Worm (Caenorhabditis elegans) whole organism, late embryonic: ENCODE measurements around the gene rpl-23.

Experiments used
- F13H6.1 ChIP-seq: sonication (generic microtip); optimal IDR thresholded peaks from 2 replicates; lab custom pipeline; 2016; ENCODE audit warnings: missing genetic modification characterization, missing compliant biosample characterization
- K02D7.2 ChIP-seq: sonication (generic microtip); optimal IDR thresholded peaks from 2 replicates; lab custom pipeline; 2017; ENCODE audit warnings: mild to moderate bottlenecking, missing genetic modification characterization, missing compliant biosample characterization
- K09A11.1 ChIP-seq: sonication (generic microtip); optimal IDR thresholded peaks from 2 replicates; lab custom pipeline; 2017; ENCODE audit warnings: antibody characterized with exemption, mild to moderate bottlenecking, missing genetic modification characterization, missing compliant biosample characterization; ENCODE audit not compliant: insufficient read depth
- Y22D7AL.16 ChIP-seq: sonication (generic microtip); optimal IDR thresholded peaks from 2 replicates; lab custom pipeline; 2016; ENCODE audit warnings: missing genetic modification characterization, missing compliant biosample characterization
- ahr-1 ChIP-seq: sonication (generic microtip); optimal IDR thresholded peaks from 2 replicates; lab custom pipeline; 2016; ENCODE audit warnings: missing genetic modification characterization, missing compliant biosample characterization
- ama-1 ChIP-seq: fragments of 150-350 bp; optimal IDR thresholded peaks from 2 replicates; lab custom pipeline; 2014
- ceh-14 ChIP-seq: sonication (generic microtip); optimal IDR thresholded peaks from 2 replicates; lab custom pipeline; 2016; ENCODE audit warnings: missing genotype, missing genetic modification characterization, missing compliant biosample characterization
- ceh-19 ChIP-seq: fragments of 200-800 bp; sonication (Bioruptor generic); optimal IDR thresholded peaks from 2 replicates; lab custom pipeline; 2018; ENCODE audit warnings: mild to moderate bottlenecking, missing genetic modification characterization, missing compliant biosample characterization
- ceh-22 ChIP-seq: sonication (generic microtip); optimal IDR thresholded peaks from 2 replicates; lab custom pipeline; 2017; ENCODE audit warnings: missing biosample characterization, missing genetic modification characterization
- ceh-30 ChIP-seq: fragments of 150-350 bp; optimal IDR thresholded peaks from 2 replicates; lab custom pipeline; 2014; ENCODE audit warnings: missing biosample characterization, missing genetic modification characterization
- ceh-31 ChIP-seq: sonication (generic microtip); optimal IDR thresholded peaks from 2 replicates; lab custom pipeline; 2016; ENCODE audit warnings: missing genetic modification characterization, missing compliant biosample characterization
- ceh-34 ChIP-seq: sonication (generic microtip); optimal IDR thresholded peaks from 2 replicates; lab custom pipeline; 2016; ENCODE audit warnings: mild to moderate bottlenecking, missing genetic modification characterization, missing compliant biosample characterization
- ceh-45 ChIP-seq: fragments of 200-800 bp; sonication (Bioruptor generic); IDR thresholded peaks from 2 replicates; pipeline ENCODE4 v1.3.6; 2022; ENCODE audit warnings: missing genetic modification reagents, missing genetic modification characterization, missing compliant biosample characterization
- ceh-6 ChIP-seq: fragments of 200-800 bp; sonication (Bioruptor generic); optimal IDR thresholded peaks from 2 replicates; lab custom pipeline; 2018; ENCODE audit warnings: mild to moderate bottlenecking, missing genetic modification characterization, missing compliant biosample characterization
- che-1 ChIP-seq: sonication (generic microtip); optimal IDR thresholded peaks from 2 replicates; lab custom pipeline; 2016; ENCODE audit warnings: mild to moderate bottlenecking, missing genetic modification characterization, missing compliant biosample characterization
- dve-1 ChIP-seq: sonication (generic microtip); optimal IDR thresholded peaks from 2 replicates; lab custom pipeline; 2017; ENCODE audit warnings: antibody characterized with exemption, mild to moderate bottlenecking, missing genetic modification characterization, missing compliant biosample characterization
- ets-4 ChIP-seq: sonication (generic microtip); optimal IDR thresholded peaks from 2 replicates; lab custom pipeline; 2016; ENCODE audit warnings: missing genetic modification characterization, missing compliant biosample characterization
- eyg-1 ChIP-seq: sonication (generic microtip); optimal IDR thresholded peaks from 2 replicates; lab custom pipeline; 2016; ENCODE audit warnings: missing genotype, missing genetic modification characterization, missing compliant biosample characterization
- fax-1 ChIP-seq: sonication (generic microtip); optimal IDR thresholded peaks from 2 replicates; lab custom pipeline; 2016; ENCODE audit warnings: missing genotype, missing genetic modification characterization, missing compliant biosample characterization
- fkh-6 ChIP-seq: sonication (generic microtip); optimal IDR thresholded peaks from 2 replicates; lab custom pipeline; 2016; ENCODE audit warnings: missing genetic modification characterization, missing compliant biosample characterization
- gmeb-2 ChIP-seq: sonication (generic microtip); optimal IDR thresholded peaks from 2 replicates; lab custom pipeline; 2016; ENCODE audit warnings: missing genetic modification characterization, inconsistent platforms, missing compliant biosample characterization
- hlh-13 ChIP-seq: fragments of 200-800 bp; sonication (Bioruptor generic); optimal IDR thresholded peaks from 2 replicates; lab custom pipeline; 2018; ENCODE audit warnings: mild to moderate bottlenecking, missing genetic modification characterization, missing compliant biosample characterization
- hlh-30 ChIP-seq: sonication (generic microtip); optimal IDR thresholded peaks from 2 replicates; lab custom pipeline; 2017; ENCODE audit warnings: antibody characterized with exemption, missing genetic modification characterization, missing compliant biosample characterization; ENCODE audit not compliant: insufficient read depth
- hlh-8 ChIP-seq: sonication (generic microtip); optimal IDR thresholded peaks from 2 replicates; lab custom pipeline; 2016; ENCODE audit warnings: missing genotype, missing genetic modification characterization, missing compliant biosample characterization
- lin-11 ChIP-seq: fragments of 200-800 bp; sonication (Bioruptor generic); optimal IDR thresholded peaks from 2 replicates; lab custom pipeline; 2018; ENCODE audit warnings: mild to moderate bottlenecking, missing genetic modification characterization, missing compliant biosample characterization
- madf-2 ChIP-seq: sonication (generic microtip); optimal IDR thresholded peaks from 2 replicates; lab custom pipeline; 2017; ENCODE audit warnings: missing genetic modification characterization, missing compliant biosample characterization
- nfya-1 ChIP-seq: sonication (generic microtip); optimal IDR thresholded peaks from 2 replicates; lab custom pipeline; 2017; ENCODE audit warnings: missing genetic modification characterization, mild to moderate bottlenecking, missing compliant biosample characterization, antibody characterized with exemption, moderate library complexity
- nhr-11 ChIP-seq: fragments of 150-350 bp; optimal IDR thresholded peaks from 2 replicates; lab custom pipeline; 2014; ENCODE audit warnings: missing biosample characterization, missing genetic modification characterization
- pag-3 ChIP-seq: sonication (generic microtip); optimal IDR thresholded peaks from 2 replicates; lab custom pipeline; 2016; ENCODE audit warnings: missing compliant biosample characterization, missing genetic modification characterization, borderline replicate concordance
- pha-2 ChIP-seq: sonication (generic microtip); optimal IDR thresholded peaks from 2 replicates; lab custom pipeline; 2017; ENCODE audit warnings: mild to moderate bottlenecking, missing genetic modification characterization, missing compliant biosample characterization
- ref-2 ChIP-seq: sonication (generic microtip); optimal IDR thresholded peaks from 2 replicates; lab custom pipeline; 2016; ENCODE audit warnings: missing genetic modification characterization, missing compliant biosample characterization
- rnt-1 ChIP-seq: sonication (generic microtip); optimal IDR thresholded peaks from 2 replicates; lab custom pipeline; 2016; ENCODE audit warnings: missing genetic modification characterization, missing compliant biosample characterization
- sdc-2 ChIP-seq: sonication (generic microtip); optimal IDR thresholded peaks from 2 replicates; lab custom pipeline; 2016; ENCODE audit warnings: missing genotype, missing genetic modification characterization, missing compliant biosample characterization
- tbx-2 ChIP-seq: sonication (generic microtip); optimal IDR thresholded peaks from 2 replicates; lab custom pipeline; 2016; ENCODE audit warnings: missing genetic modification characterization, missing compliant biosample characterization
- unc-3 ChIP-seq, 2 experiments: fragments of 200-800 bp in 1 of 2; sonication (Bioruptor generic) in 1 of 2; sonication (generic microtip) in 1 of 2; conservative IDR thresholded peaks in 1 of 2; optimal IDR thresholded peaks in 1 of 2; 2 replicates each; pipeline versions ENCODE4 v1.3.6 to Lab custom; 2016 to 2022; ENCODE audit warnings: missing compliant biosample characterization in 2 of 2, missing genetic modification characterization in 2 of 2, missing genetic modification reagents in 1 of 2
- unc-42 ChIP-seq: sonication (generic microtip); optimal IDR thresholded peaks from 2 replicates; lab custom pipeline; 2016; ENCODE audit warnings: missing genotype, missing genetic modification characterization, missing compliant biosample characterization
- unc-55 ChIP-seq: sonication (generic microtip); optimal IDR thresholded peaks from 2 replicates; lab custom pipeline; 2017; ENCODE audit warnings: missing biosample characterization, missing genetic modification reagents, missing genetic modification characterization
- zip-5 ChIP-seq: sonication (generic microtip); optimal IDR thresholded peaks from 2 replicates; lab custom pipeline; 2016; ENCODE audit warnings: missing genetic modification characterization, missing compliant biosample characterization
- ztf-16 ChIP-seq: sonication (generic microtip); optimal IDR thresholded peaks from 2 replicates; lab custom pipeline; 2017; ENCODE audit warnings: missing genetic modification characterization, missing compliant biosample characterization

The rpl-23 gene

DNA sequence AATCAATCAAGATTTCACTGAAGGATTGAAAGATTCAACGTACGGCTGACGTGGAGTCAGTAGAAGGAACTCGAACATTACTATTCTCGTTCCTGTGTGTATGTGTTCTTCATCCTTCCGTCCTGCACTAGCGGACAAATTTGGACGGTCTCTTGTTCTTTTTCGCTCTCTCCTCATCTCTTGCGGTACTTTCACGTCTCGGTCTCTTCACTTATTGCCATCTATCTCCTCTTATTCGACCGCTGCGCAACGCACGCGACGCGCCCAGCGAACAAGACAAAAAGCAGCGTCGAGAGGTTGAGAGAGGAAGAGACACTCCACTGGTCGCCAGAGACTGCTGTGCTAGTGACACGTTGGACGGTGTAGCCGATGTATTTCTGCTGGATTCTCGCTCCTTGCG, 9.5 kb upstream of the rpl-23 start (continued):
- TF ChIP-seq ceh-19 (peak; percentile 26), nfya-1 (tag; lab: Kevin White, UChicago) (peak; percentile 84), fkh-6 (tag; lab: Kevin White, UChicago) (no peak), fax-1 (tag; lab: Kevin White, UChicago) (no peak), ceh-45 (GFP tag; lab: Robert Waterston, UW) (0 out of 2 replicates have a peak, but pooled peaks have one; percentile 13), F13H6.1 (peak; percentile 17), ceh-31 (tag; lab: Kevin White, UChicago) (peak; percentile 84), unc-55 (GFP tag; lab: Kevin White, UChicago) (peak; percentile 58), eyg-1 (tag; lab: Kevin White, UChicago) (no peak), dve-1 (tag; lab: Kevin White, UChicago) (peak; percentile 24), Y22D7AL.16 (no peak), unc-42 (tag; lab: Kevin White, UChicago) (peak; percentile 34), nhr-11 (tag; lab: Kevin White, UChicago) (no peak), sdc-2 (tag; lab: Kevin White, UChicago) (peak; percentile 26), lin-11 (tag; lab: Kevin White, UChicago) (no peak), ceh-14 (peak; percentile 24), ceh-30 (no peak), ets-4 (tag; lab: Kevin White, UChicago) (peak; percentile 79), ztf-16 (peak; percentile 3), ahr-1 (tag; lab: Kevin White, UChicago) (no peak), K09A11.1 (tag; lab: Kevin White, UChicago) (no peak), ama-1 (lab: Kevin White, UChicago) (peak; percentile 60), hlh-8 (tag; lab: Kevin White, UChicago) (no peak), rnt-1 (tag; lab: Kevin White, UChicago) (peak; percentile 70), madf-2 (tag; lab: Kevin White, UChicago) (no peak), ceh-34 (tag; lab: Kevin White, UChicago) (peak; percentile 66), ref-2 (tag; lab: Kevin White, UChicago) (peak; percentile 77), pag-3 (tag; lab: Kevin White, UChicago) (no peak), hlh-13 (GFP tag; lab: Kevin White, UChicago) (peak; percentile 26), che-1 (tag; lab: Kevin White, UChicago) (no peak), unc-3 (GFP tag; conservative IDR thresholded peaks at IDR 0.05; lab: Robert Waterston, UW) (no peak), unc-3 (tag; optimal IDR thresholded peaks at IDR 0.05; lab: Kevin White, UChicago) (no peak), gmeb-2 (no peak), ceh-22 (peak; percentile 52), ceh-6 (GFP tag; lab: Kevin White, UChicago) (no peak), K02D7.2 (tag; lab: Kevin White, UChicago) (no peak)

DNA sequence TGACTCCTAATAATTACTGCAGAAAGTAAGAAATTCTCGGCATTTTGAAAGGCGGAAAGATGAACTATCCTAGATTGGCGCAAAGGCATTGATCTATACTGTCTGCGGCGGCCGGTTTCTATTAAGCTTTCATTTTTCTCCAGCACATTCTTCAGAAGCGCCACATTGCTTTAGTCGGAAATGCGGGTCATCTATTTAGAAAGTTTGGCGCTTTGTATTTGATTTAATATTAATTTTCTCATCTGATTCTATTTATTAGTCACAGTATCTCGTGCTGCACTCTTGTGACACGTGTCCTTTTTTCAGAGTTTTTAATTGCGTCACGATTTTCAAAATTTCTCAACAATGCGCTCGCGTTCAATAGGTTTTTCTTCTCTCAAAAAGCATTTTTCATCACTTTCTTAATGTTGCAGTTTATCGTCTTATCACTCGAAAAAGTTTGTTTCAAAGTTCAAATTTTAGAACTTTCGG, 9.1 kb upstream of the rpl-23 start:
- no peak for TF ChIP-seq hlh-30 (tag; lab: Kevin White, UChicago)
- no peak for TF ChIP-seq ceh-14
- no peak for TF ChIP-seq fkh-6 (tag; lab: Kevin White, UChicago)
- no peak for TF ChIP-seq pha-2
- no peak for TF ChIP-seq tbx-2 (tag; lab: Kevin White, UChicago)
- TF ChIP-seq zip-5 (tag; lab: Kevin White, UChicago) = no peak
